Fruit fly (Drosophila melanogaster): ENCODE data around the gene Proc.

Proc gene

dm6 chr2L:7871332-7871731, at the start of gene Proc:
TSS of gene Proc (minus strand) at chr2L:7871432.
- TF ChIP-seq HLHmδ (GFP tag; optimal IDR thresholded peaks at IDR 0.05) (no peak), CG10274 (GFP tag; optimal IDR thresholded peaks at IDR 0.05) (peak; percentile 50), rib (GFP tag; IDR thresholded peaks at IDR 0.05) (no peak), Med (GFP tag) (peak; percentile 50), CG6272 (GFP tag; IDR thresholded peaks at IDR 0.05) (0 out of 2 replicates have a peak, but pooled peaks have one; percentile 7), Deaf1 (tag; optimal IDR thresholded peaks at IDR 0.05) (peak; percentile 11), chinmo (GFP tag; IDR thresholded peaks at IDR 0.05; ENCODE audit: partially characterized antibody) (0 out of 4 replicates have a peak, but pooled peaks have one; percentile 24), CG8924 (tag; optimal IDR thresholded peaks at IDR 0.05) (no peak), Opbp (GFP tag; IDR thresholded peaks at IDR 0.05; ENCODE audit: partially characterized antibody) (0 out of 3 replicates have a peak, but pooled peaks have one; percentile 10), CG13894 (tag; optimal IDR thresholded peaks at IDR 0.05) (peak; percentile 6), CG31224 (GFP tag; IDR thresholded peaks at IDR 0.05) (no peak), Ets65A (GFP tag) (peak; percentile 74), CG8290 (GFP tag; optimal IDR thresholded peaks at IDR 0.05) (no peak), CG8290 (tag; optimal IDR thresholded peaks at IDR 0.05) (peak in 1 of 2 experiments; percentile 7), abd-A (tag; optimal IDR thresholded peaks at IDR 0.05) (peak; percentile 65)

dm6 chr2L:7920590-7920989, 49.4 kb upstream of the Proc start:
- no peak for TF ChIP-seq hbn (GFP tag; IDR thresholded peaks at IDR 0.05; ENCODE audit: partially characterized antibody)
- no peak for TF ChIP-seq Sox102F (GFP tag; optimal IDR thresholded peaks at IDR 0.05)
- no peak for TF ChIP-seq CG9215 (GFP tag; IDR thresholded peaks at IDR 0.05)
- no peak for TF ChIP-seq psq (GFP tag; optimal IDR thresholded peaks at IDR 0.05)
- TF ChIP-seq CG3726 (GFP tag; IDR thresholded peaks at IDR 0.05) = no peak
- no peak for TF ChIP-seq Adf1 (GFP tag; IDR thresholded peaks at IDR 0.05)
- TF ChIP-seq H15 (GFP tag; IDR thresholded peaks at IDR 0.05) = no peak
- TF ChIP-seq tgo (GFP tag; IDR thresholded peaks at IDR 0.05) = no peak
- TF ChIP-seq peb (GFP tag; IDR thresholded peaks at IDR 0.05) = no peak
- TF ChIP-seq Chrac-16 (GFP tag; optimal IDR thresholded peaks at IDR 0.05) = no peak
- no peak for TF ChIP-seq CG5953 (GFP tag; IDR thresholded peaks at IDR 0.05)
- no peak for TF ChIP-seq CG10147 (GFP tag; optimal IDR thresholded peaks at IDR 0.05)
- no peak for TF ChIP-seq Six4 (GFP tag; optimal IDR thresholded peaks at IDR 0.05)
- TF ChIP-seq Asciz (GFP tag; optimal IDR thresholded peaks at IDR 0.05) = no peak

- peak; percentile 39 for TF ChIP-seq Sox102F (GFP tag; optimal IDR thresholded peaks at IDR 0.05)
- no peak for TF ChIP-seq Hsf (GFP tag; optimal IDR thresholded peaks at IDR 0.05)
- TF ChIP-seq Hr51 (GFP tag; optimal IDR thresholded peaks at IDR 0.05) = peak in 1 of 2 experiments; percentile 6
- 0 out of 3 replicates have a peak, but pooled peaks have one; percentile 8 for TF ChIP-seq CG11695 (GFP tag; IDR thresholded peaks at IDR 0.05)
- no peak for TF ChIP-seq CrebB (tag; optimal IDR thresholded peaks at IDR 0.05)
- no peak for TF ChIP-seq CG31224 (GFP tag; IDR thresholded peaks at IDR 0.05)
- no peak for TF ChIP-seq CG2678 (tag; optimal IDR thresholded peaks at IDR 0.05)
- TF ChIP-seq CG3995 (GFP tag; optimal IDR thresholded peaks at IDR 0.05) = no peak
- no peak for TF ChIP-seq CG16779 (GFP tag; IDR thresholded peaks at IDR 0.05)
- no peak for TF ChIP-seq CG15479 (GFP tag; optimal IDR thresholded peaks at IDR 0.05)
- TF ChIP-seq sens-2 (GFP tag; IDR thresholded peaks at IDR 0.05) = no peak
- peak; percentile 4 for TF ChIP-seq CG1603 (tag; optimal IDR thresholded peaks at IDR 0.05)
- no peak for TF ChIP-seq eve (GFP tag; optimal IDR thresholded peaks at IDR 0.05)
- peak in 1 of 2 experiments; percentile 32 for TF ChIP-seq bsh (GFP tag; optimal IDR thresholded peaks at IDR 0.05)
- no peak for TF ChIP-seq CG8089 (GFP tag; optimal IDR thresholded peaks at IDR 0.05)
- TF ChIP-seq ATbp (GFP tag; optimal IDR thresholded peaks at IDR 0.05) = peak; percentile 4
- no peak for TF ChIP-seq ham (GFP tag; IDR thresholded peaks at IDR 0.05)
- TF ChIP-seq Ptx1 (GFP tag; IDR thresholded peaks at IDR 0.05) = peak; percentile 24; the same call in 1 of the 2 replicates
- no peak for TF ChIP-seq sima (GFP tag; optimal IDR thresholded peaks at IDR 0.05)
- no peak for TF ChIP-seq CG8924 (tag; optimal IDR thresholded peaks at IDR 0.05)
- TF ChIP-seq Drgx (GFP tag; IDR thresholded peaks at IDR 0.05) = peak; percentile 74
- no peak for TF ChIP-seq CG17912 (GFP tag; optimal IDR thresholded peaks at IDR 0.05)
- 0 out of 3 replicates have a peak, but pooled peaks have one; percentile 7 for TF ChIP-seq row (GFP tag; IDR thresholded peaks at IDR 0.05)
- TF ChIP-seq CG14965 (GFP tag; optimal IDR thresholded peaks at IDR 0.05; ENCODE audit: borderline replicate concordance) = no peak
Measured at dm6 chr2L:7918770-7919169, 47.5 kb upstream of the Proc start.

Data from whole organism, embryonic.